Worm (Caenorhabditis elegans): Measurements from ENCODE around the gene glrx-22.
A peak's percentile ranks its signal among the peaks of the same experiment; 100 is the strongest.

glrx-22 gene

DNA sequence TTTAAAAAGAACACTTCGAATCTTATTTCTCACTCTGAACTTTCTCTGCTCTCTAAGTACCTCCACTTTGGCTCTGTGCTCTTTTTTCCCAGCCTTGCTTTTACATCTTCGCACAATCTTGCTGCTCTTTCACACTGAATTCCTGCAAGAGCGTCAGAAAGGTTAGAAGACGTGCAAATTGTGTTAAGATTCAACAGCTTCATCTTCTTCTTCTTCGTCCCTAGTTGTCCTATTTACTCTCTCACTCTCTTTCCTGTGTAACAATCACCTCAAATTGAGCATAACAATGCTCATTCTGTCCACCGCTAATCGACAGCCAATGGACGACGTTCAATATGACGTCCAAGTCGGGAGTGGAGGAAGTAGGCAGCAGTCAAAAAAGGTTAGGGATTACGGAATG lies 19.6 kb downstream of the glrx-22 start:
- TF ChIP-seq ces-1 (GFP tag; optimal IDR thresholded peaks at IDR 0.05), result peak; percentile 87
- no peak for TF ChIP-seq zip-8 (tag; optimal IDR thresholded peaks at IDR 0.05)
- no peak for TF ChIP-seq lin-32 (GFP tag; optimal IDR thresholded peaks at IDR 0.05)

DNA sequence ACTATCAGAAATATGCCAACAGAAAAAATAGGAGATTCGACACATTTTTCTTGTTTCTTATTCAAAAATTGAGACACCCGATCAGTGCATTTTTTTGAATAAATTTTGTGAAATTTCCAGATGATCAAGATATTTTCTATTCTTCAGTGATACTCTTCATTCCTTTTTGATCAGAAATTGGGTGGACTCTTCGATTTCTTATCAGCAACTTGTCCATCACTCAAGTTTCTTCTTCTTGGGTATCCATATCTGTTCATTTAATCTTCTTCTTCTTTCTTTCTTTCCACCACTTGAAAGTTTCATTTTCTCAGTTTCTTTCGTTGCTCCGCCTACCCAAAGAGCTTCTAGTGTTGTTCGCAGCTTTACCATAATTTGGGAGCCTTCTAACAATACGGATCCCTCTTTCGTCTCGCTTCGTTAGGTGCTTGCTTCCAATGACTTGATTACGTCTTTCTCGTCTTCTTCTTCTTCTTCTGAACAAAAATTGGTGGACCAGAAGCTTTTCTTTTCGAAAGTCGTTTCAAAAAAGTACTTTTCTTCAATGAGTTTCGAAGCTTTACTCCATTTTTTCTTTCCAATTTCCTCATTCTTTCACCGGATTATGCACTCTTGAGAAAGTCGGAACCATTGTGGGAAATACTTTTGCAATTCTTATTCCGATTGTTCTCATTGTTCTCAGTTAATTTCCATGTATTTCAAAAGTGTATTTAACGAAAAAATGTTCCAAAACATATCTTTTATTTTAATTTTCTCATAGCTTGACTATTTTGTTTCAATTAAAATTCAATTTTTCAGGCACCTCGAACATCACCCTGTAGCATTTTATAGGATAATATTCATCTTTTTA lies 25.1 kb downstream of the glrx-22 start, which contains the start of gene pct-1:
Gene pct-1 (plus strand): TSS at position 797 of the 847 bp plus-strand sequence.
- TF ChIP-seq ces-1 (GFP tag; optimal IDR thresholded peaks at IDR 0.05) (peak; percentile 69), ceh-39 (tag; optimal IDR thresholded peaks at IDR 0.05) (no peak), bed-3 (GFP tag; optimal IDR thresholded peaks at IDR 0.05) (no peak)

DNA sequence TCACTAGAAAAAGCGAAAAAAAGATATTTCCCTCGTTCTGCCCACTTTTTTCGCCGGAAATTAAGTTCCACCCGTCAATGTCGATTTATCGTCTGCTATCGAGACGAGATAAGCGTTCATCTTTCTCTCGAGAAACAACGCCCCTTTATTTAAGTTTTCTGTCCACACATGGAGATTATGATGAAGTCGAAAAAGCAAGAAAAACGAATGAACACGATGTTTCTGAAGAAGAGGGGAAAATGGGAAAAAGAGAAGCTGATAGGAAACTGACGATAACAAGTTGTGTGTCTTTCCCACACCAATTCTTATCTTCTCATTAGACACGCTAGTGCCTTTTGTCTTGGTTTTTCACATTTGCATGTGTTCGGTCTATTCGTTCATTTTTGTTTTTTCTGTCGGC lies 26.2 kb downstream of the glrx-22 start:
- TF ChIP-seq cnd-1 (tag; optimal IDR thresholded peaks at IDR 0.05) (no peak), hlh-1 (tag; optimal IDR thresholded peaks at IDR 0.05) (no peak), mls-2 (tag; optimal IDR thresholded peaks at IDR 0.05) (no peak), unc-120 (tag; optimal IDR thresholded peaks at IDR 0.05; ENCODE audit: poor library complexity, severe bottlenecking) (no peak), elt-3 (tag; optimal IDR thresholded peaks at IDR 0.05) (no peak), ceh-83 (GFP tag; optimal IDR thresholded peaks at IDR 0.05) (no peak), unc-39 (tag; optimal IDR thresholded peaks at IDR 0.05) (no peak), blmp-1 (tag; optimal IDR thresholded peaks at IDR 0.05) (no peak), M03D4.4 (tag; optimal IDR thresholded peaks at IDR 0.05) (no peak), nhr-2 (tag; optimal IDR thresholded peaks at IDR 0.05) (no peak)

DNA sequence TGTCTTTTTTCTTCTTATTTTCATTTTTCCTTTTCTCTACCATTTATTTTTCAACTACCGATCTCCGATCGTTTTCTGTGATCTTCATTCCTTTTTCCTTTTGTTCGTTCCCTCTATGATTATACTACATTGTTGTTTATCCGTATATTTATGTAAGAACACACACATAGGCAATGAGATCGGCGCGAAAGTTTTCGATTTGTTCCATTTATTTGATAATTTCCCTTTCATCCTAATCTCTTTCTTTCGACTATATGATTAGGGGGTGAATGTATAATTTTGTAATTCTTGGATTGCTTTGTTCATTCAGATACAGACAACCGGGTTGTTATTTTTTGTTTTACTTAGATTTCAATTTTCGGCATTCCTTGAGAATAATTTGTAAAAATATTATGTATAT lies 27.4 kb downstream of the glrx-22 start:
- peak; percentile 83 for TF ChIP-seq blmp-1 (tag; optimal IDR thresholded peaks at IDR 0.05)
- no peak for TF ChIP-seq nhr-12 (tag; optimal IDR thresholded peaks at IDR 0.05)

DNA sequence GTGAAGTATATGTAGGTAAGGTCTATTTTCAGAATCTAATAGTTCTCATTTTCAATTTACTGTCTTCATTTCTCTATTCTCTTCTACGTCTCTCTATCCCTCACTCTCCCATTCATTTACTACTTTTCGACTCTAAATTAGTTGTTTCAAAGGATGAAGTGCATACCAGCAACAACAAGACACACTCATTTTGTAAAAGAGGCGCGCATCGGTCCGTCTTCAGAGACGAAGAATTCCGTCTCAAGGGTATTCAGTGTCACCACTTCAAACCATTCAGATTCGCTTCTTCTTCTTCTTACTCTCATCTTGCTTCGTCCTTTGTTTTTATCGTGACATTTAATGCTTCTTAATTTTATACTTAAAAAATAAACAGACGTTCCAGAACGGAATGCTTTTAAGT lies 29.7 kb downstream of the glrx-22 start:
- TF ChIP-seq nhr-76 (tag; optimal IDR thresholded peaks at IDR 0.05) (no peak), drap-1 (GFP tag; optimal IDR thresholded peaks at IDR 0.05) (no peak), unc-120 (tag; optimal IDR thresholded peaks at IDR 0.05; ENCODE audit: poor library complexity, severe bottlenecking) (no peak), ces-1 (GFP tag; optimal IDR thresholded peaks at IDR 0.05) (no peak), zip-8 (tag; optimal IDR thresholded peaks at IDR 0.05) (no peak), mls-2 (tag; optimal IDR thresholded peaks at IDR 0.05) (no peak), hlh-1 (tag; optimal IDR thresholded peaks at IDR 0.05) (no peak), unc-62 (GFP tag; optimal IDR thresholded peaks at IDR 0.05) (no peak), lin-32 (GFP tag; optimal IDR thresholded peaks at IDR 0.05) (no peak), tbx-8 (GFP tag; optimal IDR thresholded peaks at IDR 0.05) (no peak), ceh-39 (tag; optimal IDR thresholded peaks at IDR 0.05) (no peak), nhr-12 (tag; optimal IDR thresholded peaks at IDR 0.05) (no peak), nhr-237 (tag; optimal IDR thresholded peaks at IDR 0.05) (no peak)

DNA sequence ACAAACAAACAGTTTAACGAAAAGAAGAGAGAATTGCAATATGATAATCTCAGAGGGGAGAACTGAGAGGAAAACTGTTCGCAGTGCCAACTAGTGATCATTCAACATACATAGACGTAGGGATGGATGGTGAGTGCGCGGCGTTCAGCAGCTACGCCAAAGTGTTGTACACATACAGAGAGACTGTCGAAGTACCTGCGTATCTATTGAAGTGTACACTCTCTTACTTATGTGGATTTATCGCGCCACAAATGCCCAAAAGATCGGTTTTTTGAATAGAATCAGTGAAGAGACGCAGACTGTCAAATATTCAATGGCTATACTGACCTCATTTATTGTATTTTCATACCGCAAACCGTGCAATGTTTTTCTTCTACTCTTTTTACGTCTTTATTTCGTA lies 30.8 kb downstream of the glrx-22 start:
- TF ChIP-seq ham-2 (GFP tag; optimal IDR thresholded peaks at IDR 0.05) (peak; percentile 86), nhr-237 (tag; optimal IDR thresholded peaks at IDR 0.05) (peak; percentile 29), elt-3 (tag; optimal IDR thresholded peaks at IDR 0.05) (peak; percentile 51), cnd-1 (tag; optimal IDR thresholded peaks at IDR 0.05) (no peak), pha-4 (tag; optimal IDR thresholded peaks at IDR 0.05) (peak; percentile 58)

DNA sequence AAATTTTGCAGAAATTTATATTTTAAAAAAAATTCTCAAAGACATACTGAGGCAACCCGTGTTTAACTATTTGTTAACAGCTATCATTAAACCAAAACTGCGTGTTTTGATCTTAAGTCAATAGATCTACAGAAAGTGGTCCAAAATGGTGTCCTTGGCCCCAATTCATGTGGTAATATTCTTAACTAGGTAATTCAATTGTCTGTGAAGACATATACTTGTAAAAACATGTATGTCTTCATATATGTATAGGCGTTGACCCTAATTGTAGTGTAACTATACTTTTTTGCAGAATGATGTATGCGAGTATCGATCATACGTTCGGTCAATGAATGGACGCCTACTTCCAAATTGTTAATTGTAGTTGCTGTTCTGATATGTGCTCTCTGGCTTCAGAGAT lies 31.4 kb downstream of the glrx-22 start, which contains the start of gene C07G1.15:
Gene C07G1.15 (plus strand): TSS at position 301 of the 400 bp plus-strand sequence.
- TF ChIP-seq ham-2 (GFP tag; optimal IDR thresholded peaks at IDR 0.05) (no peak), lin-32 (GFP tag; optimal IDR thresholded peaks at IDR 0.05) (no peak), hlh-1 (tag; optimal IDR thresholded peaks at IDR 0.05) (no peak), unc-62 (GFP tag; optimal IDR thresholded peaks at IDR 0.05) (no peak), M03D4.4 (tag; optimal IDR thresholded peaks at IDR 0.05) (no peak), elt-1 (tag; optimal IDR thresholded peaks at IDR 0.05; ENCODE audit: borderline replicate concordance, insufficient read depth) (no peak), ceh-43 (GFP tag; optimal IDR thresholded peaks at IDR 0.05) (no peak), zip-8 (tag; optimal IDR thresholded peaks at IDR 0.05) (no peak), snpc-4 (tag; optimal IDR thresholded peaks at IDR 0.05) (no peak)

All from whole organism, mixed stage, embryonic.